Worm (Caenorhabditis elegans) whole organism, young adult: ENCODE data around the gene T26A5.8.

Experiments used
- D2030.7 ChIP-seq: fragments of 200-800 bp; sonication (Bioruptor generic); IDR thresholded peaks from 2 replicates; pipeline ENCODE4 v1.3.6; 2022; ENCODE audit warnings: missing genetic modification reagents, missing genetic modification characterization, missing compliant biosample characterization
- F33H1.4 ChIP-seq: fragments of 200-800 bp; sonication (Bioruptor generic); IDR thresholded peaks from 2 replicates; pipeline ENCODE4 v1.3.6; 2022; ENCODE audit warnings: missing genetic modification reagents, missing genetic modification characterization, missing compliant biosample characterization
- F37B4.10 ChIP-seq: fragments of 200-800 bp; sonication (Bioruptor generic); IDR thresholded peaks from 2 replicates; pipeline ENCODE4 v1.3.6; 2022; ENCODE audit warnings: missing genetic modification characterization, missing compliant biosample characterization
- F39B2.1 ChIP-seq: fragments of 200-800 bp; sonication (Bioruptor generic); IDR thresholded peaks from 2 replicates; pipeline ENCODE4 v1.3.6; 2022; ENCODE audit warnings: missing genetic modification reagents, missing genetic modification characterization, missing compliant biosample characterization
- Y67H2A.10 ChIP-seq: fragments of 200-800 bp; sonication (Bioruptor generic); conservative IDR thresholded peaks from 2 replicates; pipeline ENCODE4 v1.3.6; 2022; ENCODE audit warnings: missing genetic modification reagents, missing genetic modification characterization, missing compliant biosample characterization
- ama-1 ChIP-seq, 3 experiments: fragments of 150-350 bp in 1 of 3; sonication (generic microtip) in 2 of 3; optimal IDR thresholded peaks; 2 replicates each; lab custom pipeline; 2014 to 2018; ENCODE audit warnings: missing biosample characterization in 2 of 3, missing genetic modification characterization in 2 of 3, missing genetic modification reagents in 2 of 3
- attf-3 ChIP-seq: fragments of 200-800 bp; sonication (Bioruptor generic); conservative IDR thresholded peaks from 2 replicates; pipeline ENCODE4 v1.3.6; 2022; ENCODE audit warnings: missing genetic modification reagents, missing genetic modification characterization, missing compliant biosample characterization
- attf-6 ChIP-seq: fragments of 200-800 bp; sonication (Bioruptor generic); IDR thresholded peaks from 2 replicates; pipeline ENCODE4 v1.3.6; 2022; ENCODE audit warnings: missing genetic modification reagents, missing genetic modification characterization, missing compliant biosample characterization
- ccch-3 ChIP-seq: fragments of 200-800 bp; sonication (Bioruptor generic); optimal IDR thresholded peaks from 2 replicates; lab custom pipeline; 2018; ENCODE audit warnings: mild to moderate bottlenecking, missing genetic modification characterization, missing compliant biosample characterization
- chd-7 ChIP-seq: sonication (generic microtip); optimal IDR thresholded peaks from 2 replicates; lab custom pipeline; 2016; ENCODE audit warnings: mild to moderate bottlenecking, missing genetic modification characterization, moderate library complexity, missing compliant biosample characterization
- dpl-1 ChIP-seq: fragments of 150-350 bp; optimal IDR thresholded peaks from 2 replicates; lab custom pipeline; 2014; ENCODE audit warnings: missing biosample characterization, missing genetic modification reagents, missing genetic modification characterization
- efl-1 ChIP-seq: fragments of 150-350 bp; optimal IDR thresholded peaks from 2 replicates; lab custom pipeline; 2014; ENCODE audit warnings: missing biosample characterization, missing genetic modification reagents, missing genetic modification characterization
- egl-44 ChIP-seq: fragments of 200-800 bp; sonication (Bioruptor generic); IDR thresholded peaks from 2 replicates; pipeline ENCODE4 v1.3.6; 2022; ENCODE audit warnings: missing genetic modification reagents, missing genetic modification characterization, missing compliant biosample characterization
- hlh-12 ChIP-seq: sonication (generic microtip); optimal IDR thresholded peaks from 2 replicates; lab custom pipeline; 2016; ENCODE audit warnings: missing genetic modification characterization, missing compliant biosample characterization
- hlh-26 ChIP-seq: fragments of 200-800 bp; sonication (Bioruptor generic); conservative IDR thresholded peaks from 2 replicates; pipeline ENCODE4 v1.3.6; 2022; ENCODE audit warnings: missing genetic modification reagents, missing genetic modification characterization, missing compliant biosample characterization
- hmg-1.2 ChIP-seq: fragments of 200-800 bp; sonication (Bioruptor generic); IDR thresholded peaks from 2 replicates; pipeline ENCODE4 v1.3.6; 2022; ENCODE audit warnings: missing genetic modification reagents, missing genetic modification characterization, missing compliant biosample characterization
- hmg-20 ChIP-seq: fragments of 200-800 bp; sonication (Bioruptor generic); IDR thresholded peaks from 2 replicates; pipeline ENCODE4 v1.3.6; 2022; ENCODE audit warnings: missing genetic modification reagents, missing genetic modification characterization, missing compliant biosample characterization
- hrde-1 ChIP-seq: sonication (generic microtip); optimal IDR thresholded peaks from 2 replicates; lab custom pipeline; 2016; ENCODE audit warnings: missing genetic modification characterization, mild to moderate bottlenecking, missing compliant biosample characterization, moderate library complexity, missing genotype, missing genetic modification reagents, borderline replicate concordance
- let-526 ChIP-seq: fragments of 200-800 bp; sonication (Bioruptor generic); IDR thresholded peaks from 2 replicates; pipeline ENCODE4 v1.3.6; 2022; ENCODE audit warnings: missing genetic modification reagents, missing genetic modification characterization, missing compliant biosample characterization
- let-607 ChIP-seq, 2 experiments: fragments of 200-800 bp in 1 of 2; sonication (Bioruptor generic) in 1 of 2; sonication (generic microtip) in 1 of 2; optimal IDR thresholded peaks; 2 replicates each; lab custom pipeline; 2016 to 2018; ENCODE audit warnings: mild to moderate bottlenecking in 2 of 2, missing compliant biosample characterization in 2 of 2, missing genetic modification characterization in 2 of 2, moderate library complexity in 2 of 2, missing genotype in 1 of 2
- lin-26 ChIP-seq: fragments of 200-800 bp; sonication (Bioruptor generic); IDR thresholded peaks from 2 replicates; pipeline ENCODE4 v1.3.6; 2022; ENCODE audit warnings: missing genetic modification reagents, missing genetic modification characterization, missing compliant biosample characterization
- lin-40 ChIP-seq: sonication (generic microtip); optimal IDR thresholded peaks from 2 replicates; lab custom pipeline; 2016; ENCODE audit warnings: missing genetic modification characterization, mild to moderate bottlenecking, missing compliant biosample characterization, missing genotype, missing genetic modification reagents
- lin-54 ChIP-seq: fragments of 200-800 bp; sonication (Bioruptor generic); optimal IDR thresholded peaks from 2 replicates; lab custom pipeline; 2018; ENCODE audit warnings: mild to moderate bottlenecking, missing genetic modification characterization, missing compliant biosample characterization
- lsl-1 ChIP-seq: fragments of 200-800 bp; sonication (Bioruptor generic); optimal IDR thresholded peaks from 2 replicates; lab custom pipeline; 2018; ENCODE audit warnings: mild to moderate bottlenecking, missing genetic modification characterization, moderate library complexity, missing compliant biosample characterization
- madf-10 ChIP-seq: sonication (generic microtip); optimal IDR thresholded peaks from 2 replicates; lab custom pipeline; 2016; ENCODE audit warnings: mild to moderate bottlenecking, missing genetic modification characterization, missing compliant biosample characterization
- madf-6 ChIP-seq: fragments of 200-800 bp; sonication (Bioruptor generic); IDR thresholded peaks from 2 replicates; pipeline ENCODE4 v1.3.6; 2022; ENCODE audit warnings: missing genetic modification reagents, missing genetic modification characterization, missing compliant biosample characterization
- mcd-1 ChIP-seq: fragments of 200-800 bp; sonication (Bioruptor generic); IDR thresholded peaks from 2 replicates; pipeline ENCODE4 v1.3.6; 2022; ENCODE audit warnings: missing genetic modification reagents, missing genetic modification characterization, missing compliant biosample characterization
- mel-28 ChIP-seq: sonication (generic microtip); optimal IDR thresholded peaks from 2 replicates; lab custom pipeline; 2016; ENCODE audit warnings: borderline replicate concordance, mild to moderate bottlenecking, missing genetic modification characterization, missing compliant biosample characterization
- nhr-179 ChIP-seq: sonication (generic microtip); optimal IDR thresholded peaks from 2 replicates; lab custom pipeline; 2016; ENCODE audit warnings: mild to moderate bottlenecking, missing genetic modification characterization, missing compliant biosample characterization
- pbrm-1 ChIP-seq: fragments of 200-800 bp; sonication (Bioruptor generic); IDR thresholded peaks from 2 replicates; pipeline ENCODE4 v1.3.6; 2022; ENCODE audit warnings: missing genetic modification reagents, missing genetic modification characterization, missing compliant biosample characterization
- rcor-1 ChIP-seq: fragments of 200-800 bp; sonication (Bioruptor generic); IDR thresholded peaks from 2 replicates; pipeline ENCODE4 v1.3.6; 2022; ENCODE audit warnings: missing genetic modification reagents, missing genetic modification characterization, missing compliant biosample characterization
- rec-8 ChIP-seq, 2 experiments: sonication (generic microtip); optimal IDR thresholded peaks; 2 replicates each; lab custom pipeline; 2016; ENCODE audit warnings: mild to moderate bottlenecking in 2 of 2, missing genetic modification characterization in 2 of 2, missing genetic modification reagents in 2 of 2, missing genotype in 2 of 2, missing biosample characterization in 1 of 2, missing compliant biosample characterization in 1 of 2, moderate library complexity in 1 of 2
- rpc-1 ChIP-seq, 2 experiments: fragments of 150-350 bp in 1 of 2; sonication (generic microtip) in 1 of 2; optimal IDR thresholded peaks; 2 replicates each; lab custom pipeline; 2014 to 2018; ENCODE audit warnings: missing biosample characterization in 1 of 2, missing genetic modification characterization in 1 of 2, missing genetic modification reagents in 1 of 2, missing genotype in 1 of 2
- sdz-38 ChIP-seq: sonication (generic microtip); optimal IDR thresholded peaks from 2 replicates; lab custom pipeline; 2016; ENCODE audit warnings: missing genotype, missing genetic modification characterization, missing compliant biosample characterization
- sea-2 ChIP-seq: fragments of 200-800 bp; sonication (Bioruptor generic); IDR thresholded peaks from 2 replicates; pipeline ENCODE4 v1.3.6; 2022; ENCODE audit warnings: missing genetic modification characterization, missing compliant biosample characterization
- sptf-2 ChIP-seq: fragments of 200-800 bp; sonication (Bioruptor generic); optimal IDR thresholded peaks from 2 replicates; lab custom pipeline; 2018; ENCODE audit warnings: mild to moderate bottlenecking, missing genetic modification characterization, missing compliant biosample characterization
- tbp1 ChIP-seq: fragments of 200-800 bp; sonication (Bioruptor generic); optimal IDR thresholded peaks from 2 replicates; lab custom pipeline; 2018; ENCODE audit warnings: mild to moderate bottlenecking, missing genetic modification characterization, missing compliant biosample characterization
- unc-130 ChIP-seq: sonication (generic microtip); optimal IDR thresholded peaks from 2 replicates; lab custom pipeline; 2016; ENCODE audit warnings: missing genetic modification reagents, missing genetic modification characterization, missing compliant biosample characterization
- xnd-1 ChIP-seq: sonication (generic microtip); optimal IDR thresholded peaks from 2 replicates; lab custom pipeline; 2016; ENCODE audit warnings: missing genotype, missing genetic modification reagents, missing genetic modification characterization, missing compliant biosample characterization
- ztf-18 ChIP-seq: sonication (generic microtip); optimal IDR thresholded peaks from 2 replicates; lab custom pipeline; 2016; ENCODE audit warnings: missing genotype, mild to moderate bottlenecking, missing genetic modification characterization, missing compliant biosample characterization
- ztf-22 ChIP-seq: fragments of 200-800 bp; sonication (Bioruptor generic); optimal IDR thresholded peaks from 2 replicates; lab custom pipeline; 2018; ENCODE audit warnings: mild to moderate bottlenecking, missing genetic modification characterization, moderate library complexity, missing compliant biosample characterization
- ztf-26 ChIP-seq: sonication (generic microtip); optimal IDR thresholded peaks from 2 replicates; lab custom pipeline; 2017; ENCODE audit warnings: missing genetic modification characterization, missing compliant biosample characterization

Gene T26A5.8

ce11 chrIII:6471451-6471850 lies 8.8 kb upstream of the T26A5.8 start, which contains the start of gene wht-6:
Gene wht-6, plus strand, starts transcription at chrIII:6471751.
- TF ChIP-seq hrde-1 (tag; lab: Kevin White, UChicago) (peak; percentile 27), lin-26 (no peak)

- no peak for TF ChIP-seq sdz-38 (tag; lab: Kevin White, UChicago)
- no peak for TF ChIP-seq F37B4.10 (GFP tag; lab: Robert Waterston, UW)
- no peak for TF ChIP-seq ccch-3 (GFP tag; lab: Kevin White, UChicago)
- TF ChIP-seq sea-2 (GFP tag; lab: Robert Waterston, UW) = no peak
- no peak for TF ChIP-seq sptf-2 (GFP tag; lab: Kevin White, UChicago)
- no peak for TF ChIP-seq madf-10 (tag; lab: Kevin White, UChicago)
Measured at ce11 chrIII:6467005-6467404, 4.3 kb upstream of the T26A5.8 start, which contains the start of gene T26A5.2. Gene T26A5.2, plus strand, starts transcription at chrIII:6467305.

ce11 chrIII:6464913-6465312 lies 2.3 kb upstream of the T26A5.8 start, which contains the start of gene nduf-2.2:
Gene nduf-2.2, plus strand, starts transcription at chrIII:6465222.
- TF ChIP-seq pbrm-1 (no peak), efl-1 (peak; percentile 6), lin-40 (tag; lab: Kevin White, UChicago) (no peak), F33H1.4 (GFP tag; lab: Robert Waterston, UW) (peak; percentile 84), madf-6 (GFP tag; lab: Robert Waterston, UW) (peak; percentile 67), xnd-1 (tag; lab: Kevin White, UChicago) (peak; percentile 23), D2030.7 (GFP tag; lab: Robert Waterston, UW) (0 out of 2 replicates have a peak, but pooled peaks have one; percentile 15), lin-54 (GFP tag; lab: Kevin White, UChicago) (peak; percentile 24), lsl-1 (GFP tag; lab: Kevin White, UChicago) (peak; percentile 85)

- TF ChIP-seq hmg-1.2 (GFP tag; lab: Robert Waterston, UW) = peak; percentile 66
- peak; percentile 68 for TF ChIP-seq attf-3
- TF ChIP-seq hlh-12 (tag; lab: Kevin White, UChicago) = no peak
- TF ChIP-seq unc-130 (GFP tag; lab: Kevin White, UChicago) = no peak
- peak; percentile 93 for TF ChIP-seq pbrm-1
- TF ChIP-seq hmg-20 = no peak
- peak; percentile 92 for TF ChIP-seq lin-54 (GFP tag; lab: Kevin White, UChicago)
- peak; percentile 83 for TF ChIP-seq Y67H2A.10 (GFP tag; lab: Robert Waterston, UW)
- peak; percentile 90 for TF ChIP-seq ztf-26 (tag; lab: Kevin White, UChicago)
- TF ChIP-seq rcor-1 (GFP tag; lab: Robert Waterston, UW) = peak; percentile 63
- no peak for TF ChIP-seq F39B2.1 (GFP tag; lab: Robert Waterston, UW)
- TF ChIP-seq egl-44 (GFP tag; lab: Robert Waterston, UW) = peak; percentile 69; the same call in 1 of the 2 replicates
- peak; percentile 20 for TF ChIP-seq mel-28 (tag; lab: Kevin White, UChicago)
- no peak for TF ChIP-seq attf-6 (GFP tag; lab: Robert Waterston, UW)
- TF ChIP-seq hlh-26 (GFP tag; lab: Robert Waterston, UW) = no peak
- TF ChIP-seq let-526 (GFP tag; lab: Robert Waterston, UW) = peak; percentile 84
- no peak for TF ChIP-seq rpc-1 (optimal IDR thresholded peaks at IDR 0.05; lab: Kevin White, UChicago)
- TF ChIP-seq rpc-1 (tag; optimal IDR thresholded peaks at IDR 0.05; lab: Kevin White, UChicago) = no peak
- TF ChIP-seq chd-7 (tag; lab: Kevin White, UChicago) = peak; percentile 94
- TF ChIP-seq let-607 (tag; optimal IDR thresholded peaks at IDR 0.05; lab: Kevin White, UChicago) = peak; percentile 83 to 87
- TF ChIP-seq F37B4.10 (GFP tag; lab: Robert Waterston, UW) = no peak
- TF ChIP-seq ztf-22 (GFP tag; lab: Kevin White, UChicago) = peak; percentile 72
- TF ChIP-seq tbp1 (GFP tag; lab: Kevin White, UChicago) = peak; percentile 70
- TF ChIP-seq ama-1 (optimal IDR thresholded peaks at IDR 0.05; lab: Kevin White, UChicago) = peak; percentile 18
- peak in 1 of 2 experiments; percentile 8 for TF ChIP-seq ama-1 (GFP tag; optimal IDR thresholded peaks at IDR 0.05; lab: Kevin White, UChicago)
- TF ChIP-seq rec-8 (tag; optimal IDR thresholded peaks at IDR 0.05; lab: Kevin White, UChicago) = no peak
- TF ChIP-seq nhr-179 = no peak
- TF ChIP-seq dpl-1 (GFP tag; lab: Kevin White, UChicago) = peak; percentile 61
- peak; percentile 89 for TF ChIP-seq mcd-1 (GFP tag; lab: Robert Waterston, UW)
- peak; percentile 57 for TF ChIP-seq xnd-1 (tag; lab: Kevin White, UChicago)
- TF ChIP-seq ztf-18 (tag; lab: Kevin White, UChicago) = peak; percentile 78
Measured at ce11 chrIII:6464113-6464571, 1.5 kb upstream of the T26A5.8 start.
